Worm (Caenorhabditis elegans): Measurements from ENCODE around the gene Y10G11A.1.

- TF ChIP-seq W03F9.2 (tag; optimal IDR thresholded peaks at IDR 0.05) (no peak), dao-5 (tag; optimal IDR thresholded peaks at IDR 0.05) (no peak), him-1 (tag; optimal IDR thresholded peaks at IDR 0.05) (no peak)
Measured at ce11 chrIV:16442963-16443362, 18.5 kb downstream of the Y10G11A.1 start, which contains the start of gene dlc-4.
